Fruit fly (Drosophila melanogaster) whole organism, pupa: ENCODE measurements around the gene Cpr72Ea.
A peak's percentile ranks its signal among the peaks of the same experiment; 100 is the strongest.

Experiments
- CG10348 ChIP-seq: fragments of 200-800 bp; sonication (Bioruptor generic); IDR thresholded peaks from 2 replicates; pipeline ENCODE4 v1.3.6; 2022; ENCODE audit warnings: missing biosample characterization, missing genetic modification characterization
- CG12605 ChIP-seq: fragments of 200-800 bp; sonication (Bioruptor generic); IDR thresholded peaks from 2 replicates; pipeline ENCODE4 v1.3.6; 2022; ENCODE audit warnings: missing biosample characterization, missing genetic modification characterization
- CG13204 ChIP-seq: fragments of 200-800 bp; sonication (Bioruptor generic); optimal IDR thresholded peaks from 2 replicates; lab custom pipeline; 2018; ENCODE audit warnings: missing biosample characterization, mild to moderate bottlenecking, missing genetic modification characterization, moderate library complexity
- CG15710 ChIP-seq: fragments of 200-800 bp; sonication (Bioruptor generic); optimal IDR thresholded peaks from 2 replicates; lab custom pipeline; 2018; ENCODE audit warnings: missing biosample characterization, mild to moderate bottlenecking, missing genetic modification characterization, moderate library complexity
- CG17806 ChIP-seq: fragments of 200-800 bp; sonication (Bioruptor generic); optimal IDR thresholded peaks from 2 replicates; lab custom pipeline; 2018; ENCODE audit warnings: missing biosample characterization, mild to moderate bottlenecking, missing genetic modification characterization, moderate library complexity
- CG32121 ChIP-seq: fragments of 200-800 bp; sonication (Bioruptor generic); IDR thresholded peaks from 2 replicates; pipeline ENCODE4 v1.3.6; 2022; ENCODE audit warnings: missing biosample characterization, missing genetic modification characterization
- CG34367 ChIP-seq: fragments of 200-800 bp; sonication (Bioruptor generic); optimal IDR thresholded peaks from 2 replicates; lab custom pipeline; 2018; ENCODE audit warnings: missing biosample characterization, mild to moderate bottlenecking, missing genetic modification characterization
- CG4496 ChIP-seq: fragments of 200-800 bp; sonication (Bioruptor generic); IDR thresholded peaks from 3 replicates; pipeline ENCODE4 v1.3.6; 2022; ENCODE audit warnings: missing biosample characterization, missing genetic modification characterization
- CG8159 ChIP-seq: fragments of 200-800 bp; sonication (Bioruptor generic); optimal IDR thresholded peaks from 3 replicates; lab custom pipeline; 2018; ENCODE audit warnings: missing biosample characterization, mild to moderate bottlenecking, missing genetic modification characterization, moderate library complexity
- CG8301 ChIP-seq: fragments of 200-800 bp; sonication (Bioruptor generic); optimal IDR thresholded peaks from 2 replicates; lab custom pipeline; 2018; ENCODE audit warnings: missing biosample characterization, mild to moderate bottlenecking, missing genetic modification characterization
- CG9948 ChIP-seq: fragments of 200-800 bp; sonication (Bioruptor generic); optimal IDR thresholded peaks from 2 replicates; lab custom pipeline; 2018; ENCODE audit warnings: missing biosample characterization, mild to moderate bottlenecking, missing genetic modification characterization, moderate library complexity
- D1 ChIP-seq: fragments of 200-800 bp; sonication (Bioruptor generic); optimal IDR thresholded peaks from 2 replicates; lab custom pipeline; 2018; ENCODE audit warnings: missing biosample characterization, mild to moderate bottlenecking, missing genetic modification characterization, moderate library complexity
- EcR ChIP-seq: fragments of 200-800 bp; sonication (Bioruptor generic); optimal IDR thresholded peaks from 3 replicates; lab custom pipeline; 2019; ENCODE audit warnings: missing biosample characterization, missing genetic modification characterization, mild to moderate bottlenecking, moderate library complexity, missing genetic modification reagents
- Ets98B ChIP-seq: fragments of 200-800 bp; sonication (Bioruptor generic); IDR thresholded peaks from 2 replicates; pipeline ENCODE4 v1.3.6; 2022; ENCODE audit warnings: missing biosample characterization, missing genetic modification characterization
- Pif1A ChIP-seq: fragments of 200-800 bp; sonication (Bioruptor generic); optimal IDR thresholded peaks from 3 replicates; lab custom pipeline; 2016; ENCODE audit warnings: missing biosample characterization, missing genetic modification characterization
- Pif1B ChIP-seq: fragments of 200-800 bp; sonication (Bioruptor generic); optimal IDR thresholded peaks from 3 replicates; lab custom pipeline; 2016; ENCODE audit warnings: missing biosample characterization, missing genetic modification characterization
- Snoo ChIP-seq: fragments of 200-800 bp; sonication (Bioruptor generic); optimal IDR thresholded peaks from 3 replicates; lab custom pipeline; 2017; ENCODE audit warnings: missing biosample characterization, mild to moderate bottlenecking, missing genetic modification characterization, inconsistent platforms
- fd96Ca ChIP-seq: fragments of 200-800 bp; sonication (Bioruptor generic); IDR thresholded peaks from 3 replicates; pipeline ENCODE4 v1.3.6; 2022; ENCODE audit warnings: missing biosample characterization, missing genetic modification characterization
- gl ChIP-seq: fragments of 200-800 bp; sonication (Bioruptor generic); optimal IDR thresholded peaks from 2 replicates; lab custom pipeline; 2018; ENCODE audit warnings: missing biosample characterization, mild to moderate bottlenecking, missing genetic modification characterization
- rn ChIP-seq: fragments of 200-800 bp; sonication (Bioruptor generic); IDR thresholded peaks from 2 replicates; pipeline ENCODE4 v1.3.6; 2022; ENCODE audit warnings: missing biosample characterization, missing genetic modification characterization

Gene Cpr72Ea

DNA sequence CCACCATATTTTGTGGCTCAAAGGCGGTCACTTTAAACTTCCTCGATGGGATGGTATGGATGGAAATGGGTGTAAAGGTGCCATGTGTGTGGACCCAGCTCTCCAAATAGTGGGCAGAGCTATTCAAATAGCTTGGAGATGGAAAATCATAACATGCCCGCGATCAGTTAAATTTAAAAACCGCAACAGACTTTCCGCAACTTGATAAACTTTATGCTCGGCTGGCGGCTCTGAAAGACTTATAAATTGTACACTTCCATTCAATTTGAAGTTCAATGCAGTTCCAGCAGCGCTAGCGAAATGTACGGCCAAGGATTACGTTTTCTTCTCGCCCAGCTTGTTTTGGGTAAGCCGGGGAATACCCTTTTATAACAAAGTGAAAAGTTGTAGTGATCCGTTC lies 16.4 kb upstream of the Cpr72Ea start, which contains the start of gene CG33257:
TSS of gene CG33257 (plus strand) at position 301 of the 400 bp plus-strand sequence.
- TF ChIP-seq Ets98B (GFP tag; lab: Robert Waterston, UW) = no peak
- TF ChIP-seq CG15710 (tag; lab: Kevin White, UChicago) = no peak
- no peak for TF ChIP-seq Pif1A (GFP tag; lab: Kevin White, UChicago)
- TF ChIP-seq CG17806 (tag; lab: Kevin White, UChicago) = no peak
- TF ChIP-seq rn (GFP tag; lab: Robert Waterston, UW) = no peak
- TF ChIP-seq CG10348 = no peak
- TF ChIP-seq CG8159 (tag; lab: Kevin White, UChicago) = no peak
- TF ChIP-seq CG9948 (tag; lab: Kevin White, UChicago) = no peak
- TF ChIP-seq Pif1B (GFP tag; lab: Kevin White, UChicago) = no peak
- TF ChIP-seq D1 (tag; lab: Kevin White, UChicago) = no peak
- no peak for TF ChIP-seq CG13204 (GFP tag; lab: Kevin White, UChicago)
- TF ChIP-seq CG34367 = no peak
- TF ChIP-seq CG8301 (tag; lab: Kevin White, UChicago) = no peak

DNA sequence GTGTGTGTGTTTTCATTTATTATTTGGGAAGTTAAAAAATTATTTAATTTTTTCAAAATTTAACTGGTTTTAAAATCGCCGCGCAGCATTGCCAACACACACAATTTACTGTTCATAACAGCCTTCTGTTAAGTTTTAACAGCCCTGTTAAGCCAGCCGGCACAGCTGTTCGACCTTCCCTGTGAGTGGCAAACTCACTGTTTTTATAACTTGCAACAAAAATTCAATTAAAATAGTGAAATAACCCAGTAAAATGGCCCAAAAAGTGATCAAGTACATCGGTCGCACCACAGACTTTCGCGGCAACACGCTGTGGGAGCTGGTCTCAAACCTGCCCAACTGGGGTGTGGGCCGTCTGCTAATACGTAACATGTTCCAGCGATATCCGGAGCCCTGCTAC lies 14.5 kb upstream of the Cpr72Ea start, which contains the start of gene mRpS34:
TSS of gene mRpS34 (plus strand) at position 161 of the 400 bp plus-strand sequence.
- TF ChIP-seq Pif1B (GFP tag; lab: Kevin White, UChicago) (no peak), CG12605 (no peak), EcR (GFP tag; lab: Kevin White, UChicago) (no peak), CG10348 (no peak), Pif1A (GFP tag; lab: Kevin White, UChicago) (no peak), CG32121 (no peak), Snoo (tag; lab: Kevin White, UChicago) (no peak), CG8159 (tag; lab: Kevin White, UChicago) (no peak), CG9948 (tag; lab: Kevin White, UChicago) (no peak), CG34367 (no peak), CG8301 (tag; lab: Kevin White, UChicago) (no peak), gl (tag; lab: Kevin White, UChicago) (no peak), CG13204 (GFP tag; lab: Kevin White, UChicago) (no peak)
- TF ChIP-seq, all 21 proteins: peak for 0

DNA sequence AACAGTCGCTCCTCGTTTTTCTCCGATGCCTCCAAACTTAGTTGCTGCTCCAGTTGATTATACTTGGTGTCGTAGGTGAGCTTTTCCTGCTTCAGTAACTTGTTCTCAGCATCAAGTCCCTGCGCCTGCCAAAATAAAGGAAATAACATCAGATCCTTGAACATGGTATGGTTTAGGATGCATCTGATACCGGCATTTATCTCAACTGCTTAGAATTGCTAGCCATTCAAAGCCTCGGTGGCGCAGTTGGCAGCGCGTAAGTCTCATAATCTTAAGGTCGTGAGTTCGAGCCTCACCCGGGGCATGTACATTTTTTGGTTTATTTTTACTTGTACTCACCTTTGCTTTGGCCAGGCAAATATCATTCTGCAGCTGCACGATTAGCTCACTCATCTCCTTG lies 12.7 kb upstream of the Cpr72Ea start:
- TF ChIP-seq D1 (tag; lab: Kevin White, UChicago) (no peak), EcR (GFP tag; lab: Kevin White, UChicago) (no peak), fd96Ca (GFP tag; lab: Robert Waterston, UW) (no peak), CG12605 (no peak), Pif1A (GFP tag; lab: Kevin White, UChicago) (no peak)
- TF ChIP-seq, all 21 proteins: peak for 0

DNA sequence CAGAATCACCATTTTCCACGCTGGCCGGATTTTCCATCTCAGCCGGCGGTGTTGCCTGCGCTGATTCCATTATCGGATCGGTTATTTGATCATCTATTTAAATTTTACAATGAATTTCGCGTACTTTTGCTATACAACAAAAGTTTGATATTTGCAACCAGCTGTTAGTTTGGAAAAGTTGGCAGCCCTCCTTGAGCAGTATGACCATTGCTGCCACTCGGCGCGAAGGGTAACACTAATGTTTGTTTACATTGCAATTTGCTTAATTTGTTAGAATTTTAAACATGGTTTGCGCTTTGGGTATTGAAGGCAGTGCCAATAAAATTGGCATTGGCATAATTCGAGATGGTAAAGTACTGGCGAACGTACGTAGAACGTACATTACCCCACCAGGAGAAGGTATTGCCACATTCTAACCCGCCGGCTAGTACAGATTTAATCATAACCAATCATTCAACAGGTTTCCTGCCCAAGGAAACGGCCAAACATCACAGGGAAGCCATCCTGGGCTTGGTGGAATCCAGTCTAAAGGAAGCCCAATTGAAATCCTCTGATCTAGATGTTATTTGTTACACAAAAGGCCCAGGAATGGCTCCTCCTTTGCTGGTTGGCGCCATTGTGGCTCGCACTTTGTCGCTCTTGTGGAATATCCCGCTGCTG lies 10.5 kb upstream of the Cpr72Ea start, which contains the start of the genes Golgin104 and Tcs3:
TSS of gene Golgin104 (minus strand) at position 182 of the 660 bp plus-strand sequence.
TSS of gene Tcs3 (plus strand) at position 222 of the 660 bp plus-strand sequence.
- no peak for TF ChIP-seq D1 (tag; lab: Kevin White, UChicago)
- no peak for TF ChIP-seq CG17806 (tag; lab: Kevin White, UChicago)
- no peak for TF ChIP-seq CG13204 (GFP tag; lab: Kevin White, UChicago)
- TF ChIP-seq CG10348 = no peak
- TF ChIP-seq CG8159 (tag; lab: Kevin White, UChicago) = no peak
- TF ChIP-seq CG4496 (GFP tag; lab: Robert Waterston, UW) = no peak
- no peak for TF ChIP-seq CG9948 (tag; lab: Kevin White, UChicago)
- TF ChIP-seq Pif1B (GFP tag; lab: Kevin White, UChicago) = no peak
- no peak for TF ChIP-seq CG12605

DNA sequence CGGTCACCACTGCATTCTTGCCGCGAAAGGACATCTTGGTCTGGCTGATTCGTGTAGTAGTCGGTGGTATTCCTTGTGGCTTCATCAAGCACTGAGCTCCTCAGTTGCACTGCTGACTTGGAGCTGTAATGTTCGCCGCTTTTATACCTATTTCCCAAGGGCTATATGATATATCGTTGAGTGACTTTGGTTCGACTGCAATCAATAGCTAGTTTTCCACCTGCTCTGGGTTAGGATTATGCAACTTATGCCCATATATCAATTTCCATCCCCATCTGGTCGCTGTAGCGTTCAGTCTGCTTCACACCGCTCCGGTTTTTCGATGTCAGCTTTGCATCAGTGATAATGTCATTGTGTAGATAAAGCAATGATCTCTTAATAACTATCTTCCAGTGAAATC lies 8.2 kb upstream of the Cpr72Ea start, which contains the start of gene Pdh:
TSS of gene Pdh (minus strand) at position 101 of the 400 bp plus-strand sequence.
- no peak for TF ChIP-seq CG8159 (tag; lab: Kevin White, UChicago)

DNA sequence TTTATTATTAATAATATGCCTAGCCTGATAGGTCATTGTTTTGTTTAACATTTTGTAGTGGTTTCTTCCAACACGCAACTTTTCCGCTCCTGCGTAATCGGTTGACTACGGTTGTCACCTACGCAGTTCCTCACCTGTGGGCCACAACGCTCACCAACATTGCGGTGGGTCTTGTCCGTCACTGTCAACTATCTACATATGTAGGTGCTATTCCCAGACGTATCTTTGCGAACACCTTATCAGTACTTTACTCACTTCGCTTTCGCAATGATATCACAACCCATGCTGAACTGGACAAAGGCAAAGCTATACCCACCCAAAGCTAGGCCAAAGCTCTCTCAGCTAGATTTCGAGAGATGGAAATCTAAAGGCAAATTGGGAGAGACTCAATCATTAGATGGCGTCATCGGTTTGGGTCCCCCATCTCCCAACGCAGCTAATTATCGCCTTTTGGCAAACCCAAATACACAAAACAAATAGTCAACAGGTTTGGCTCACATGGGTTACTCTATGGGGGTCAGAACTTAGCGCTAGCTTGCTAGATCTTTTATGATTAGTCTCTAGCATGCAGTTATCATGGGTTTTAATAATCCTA lies 6.1 kb upstream of the Cpr72Ea start:
- TF ChIP-seq CG34367 (no peak), Ets98B (GFP tag; lab: Robert Waterston, UW) (no peak), fd96Ca (GFP tag; lab: Robert Waterston, UW) (0 out of 3 replicates have a peak, but pooled peaks have one; percentile 9), CG9948 (tag; lab: Kevin White, UChicago) (no peak)

DNA sequence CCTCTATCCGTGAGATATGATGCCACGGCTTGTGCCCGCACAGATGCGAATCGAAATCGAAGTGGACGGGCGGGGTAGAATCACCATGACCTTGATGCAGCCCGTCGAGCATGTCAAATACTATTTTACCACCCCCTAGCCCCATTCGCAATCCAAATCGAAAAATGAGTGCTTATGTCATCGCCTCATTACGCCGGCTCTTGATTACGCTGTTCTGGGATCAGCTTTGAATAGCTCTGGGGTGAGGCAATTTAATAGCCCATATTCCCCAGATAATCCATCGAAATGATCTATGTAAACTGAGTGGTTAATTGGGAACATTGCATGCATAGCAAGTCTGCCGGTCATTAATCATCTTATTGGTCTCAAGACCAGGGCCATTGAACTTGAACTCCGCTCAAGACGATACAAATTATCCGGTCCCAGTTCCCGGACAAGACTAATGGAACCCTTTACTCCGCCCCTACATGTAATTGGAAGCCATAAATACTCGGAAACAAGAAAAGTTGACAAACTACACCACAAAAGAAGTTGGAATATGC lies 5.1 kb upstream of the Cpr72Ea start:
- TF ChIP-seq CG34367 (no peak), EcR (GFP tag; lab: Kevin White, UChicago) (peak; percentile 91), CG15710 (tag; lab: Kevin White, UChicago) (no peak)
